Worm (Caenorhabditis elegans): ENCODE measurements around the gene srh-145.
A peak's percentile ranks its signal among the peaks of the same experiment; 100 is the strongest.

DNA sequence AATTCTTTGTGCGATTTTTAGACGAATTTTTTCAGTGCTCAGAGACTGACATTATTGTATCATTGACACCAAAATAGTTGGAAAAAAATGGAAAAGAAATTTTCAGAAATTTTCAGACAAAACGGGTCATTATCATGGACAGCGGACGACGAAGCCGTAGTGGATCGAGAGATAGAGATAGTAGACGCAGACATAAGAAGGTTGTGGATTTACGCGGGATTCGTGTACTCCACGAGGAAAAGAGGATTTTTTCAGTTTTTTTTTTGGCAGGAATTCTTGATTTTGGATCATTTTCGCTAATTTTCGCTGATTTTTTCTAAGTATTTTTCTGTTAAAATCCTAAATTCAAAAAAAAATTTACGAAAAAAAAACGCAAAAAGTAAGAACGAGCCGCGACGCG lies 42.9 kb upstream of the srh-145 start, which contains the start of gene W08G11.3:
- no peak for TF ChIP-seq mep-1 (tag; optimal IDR thresholded peaks at IDR 0.05)
- peak; percentile 36 for TF ChIP-seq aha-1 (tag)
- no peak for TF ChIP-seq daf-19 (GFP tag; conservative IDR thresholded peaks at IDR 0.05)
- no peak for TF ChIP-seq ceh-82 (tag; optimal IDR thresholded peaks at IDR 0.05)
- TF ChIP-seq ZK546.5 (tag; optimal IDR thresholded peaks at IDR 0.05): no peak
- TF ChIP-seq mes-2 (tag; optimal IDR thresholded peaks at IDR 0.05; ENCODE audit: poor library complexity, severe bottlenecking): no peak
- TF ChIP-seq nhr-76 (tag; optimal IDR thresholded peaks at IDR 0.05): no peak
- TF ChIP-seq F10B5.3 (tag; optimal IDR thresholded peaks at IDR 0.05): peak; percentile 25
- peak; percentile 55 for TF ChIP-seq ama-1 (optimal IDR thresholded peaks at IDR 0.05)
- TF ChIP-seq zip-11 (GFP tag; IDR thresholded peaks at IDR 0.05): no peak
- no peak for TF ChIP-seq ctbp-1 (GFP tag; IDR thresholded peaks at IDR 0.05)
